Fruit fly (Drosophila melanogaster) Kc167 (cell line): ENCODE measurements around the gene CG8141.

Experiments used
- Sin3A ChIP-seq: fragments of >200 bp; optimal IDR thresholded peaks from 2 replicates; lab custom pipeline; 2018; ENCODE audit warnings: missing external identifiers
- h ChIP-seq: fragments of >200 bp; optimal IDR thresholded peaks from 3 replicates; lab custom pipeline; 2018; ENCODE audit warnings: missing external identifiers
- insv ChIP-seq: fragments of >200 bp; optimal IDR thresholded peaks from 3 replicates; lab custom pipeline; 2018; ENCODE audit warnings: missing external identifiers
- psq ChIP-seq: fragments of >200 bp; optimal IDR thresholded peaks from 2 replicates; lab custom pipeline; 2017; ENCODE audit warnings: missing external identifiers
- ttk ChIP-seq: sonication (Bioruptor generic); optimal IDR thresholded peaks from 2 replicates; lab custom pipeline; 2017; ENCODE audit warnings: missing external identifiers

DNA sequence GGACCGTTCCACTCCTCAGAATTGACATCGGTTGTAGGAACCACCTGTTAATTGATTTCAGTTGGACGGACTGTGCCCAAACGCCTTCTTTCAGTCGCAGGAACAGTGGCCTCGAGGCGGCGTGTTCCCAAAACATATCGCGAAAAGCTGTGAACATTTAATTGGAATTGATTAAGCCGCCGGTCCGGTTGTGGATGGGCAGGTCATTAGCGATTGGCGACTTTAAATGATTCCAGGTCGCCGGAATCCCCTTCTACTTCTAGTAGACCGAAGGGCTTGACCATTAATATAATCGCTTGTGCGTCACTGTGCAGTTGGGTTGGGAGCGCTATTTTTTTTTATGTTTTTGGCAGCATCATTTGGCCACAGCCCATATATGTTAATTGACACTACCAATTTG lies 30.4 kb downstream of the CG8141 start:
- no peak for TF ChIP-seq h (lab: Kevin White, UChicago)
- no peak for TF ChIP-seq Sin3A (lab: Kevin White, UChicago)
- no peak for TF ChIP-seq ttk
- no peak for TF ChIP-seq psq (lab: Kevin White, UChicago)
- TF ChIP-seq insv = no peak
